Worm (Caenorhabditis elegans) whole organism, L4 larva: ENCODE data around the gene col-128.
A peak's percentile ranks its signal among the peaks of the same experiment; 100 is the strongest.

Experiments
- D1046.2 ChIP-seq: fragments of 200-800 bp; sonication (Bioruptor generic); IDR thresholded peaks from 2 replicates; pipeline ENCODE4 v1.3.6; 2022; ENCODE audit warnings: missing genetic modification characterization, missing compliant biosample characterization
- F10B5.3 ChIP-seq: sonication (generic microtip); optimal IDR thresholded peaks from 2 replicates; lab custom pipeline; 2016; ENCODE audit warnings: mild to moderate bottlenecking, missing genetic modification characterization, missing compliant biosample characterization
- T20F7.1 ChIP-seq: fragments of 200-800 bp; sonication (Bioruptor generic); optimal IDR thresholded peaks from 2 replicates; lab custom pipeline; 2018; ENCODE audit warnings: mild to moderate bottlenecking, missing genetic modification characterization, missing compliant biosample characterization
- Y48G9A.11 ChIP-seq: fragments of 200-800 bp; sonication (Bioruptor generic); IDR thresholded peaks from 2 replicates; pipeline ENCODE4 v1.3.6; 2022; ENCODE audit warnings: missing genetic modification reagents, missing genetic modification characterization, missing compliant biosample characterization
- Y5F2A.4 ChIP-seq: fragments of 200-800 bp; sonication (Bioruptor generic); optimal IDR thresholded peaks from 2 replicates; lab custom pipeline; 2018; ENCODE audit warnings: mild to moderate bottlenecking, missing genetic modification characterization, missing compliant biosample characterization
- aha-1 ChIP-seq: fragments of 150-350 bp; peaks from one replicate; lab custom pipeline; 2014; ENCODE audit warnings: missing biosample characterization, missing genetic modification characterization
- arid-1 ChIP-seq: fragments of 200-800 bp; sonication (Bioruptor generic); conservative IDR thresholded peaks from 2 replicates; pipeline ENCODE4 v1.3.6; 2022; ENCODE audit warnings: missing genetic modification reagents, missing genetic modification characterization, missing compliant biosample characterization
- attf-4 ChIP-seq: sonication (generic microtip); optimal IDR thresholded peaks from 3 replicates; lab custom pipeline; 2017; ENCODE audit warnings: missing biosample characterization, missing genetic modification characterization
- ceh-20 ChIP-seq: fragments of 200-800 bp; sonication (Bioruptor generic); IDR thresholded peaks from 2 replicates; pipeline ENCODE4 v1.3.6; 2022; ENCODE audit warnings: missing genetic modification reagents, missing genetic modification characterization, missing compliant biosample characterization
- ceh-62 ChIP-seq: sonication (generic microtip); optimal IDR thresholded peaks from 2 replicates; lab custom pipeline; 2017; ENCODE audit warnings: missing biosample characterization, missing genetic modification characterization
- ceh-82 ChIP-seq: sonication (generic microtip); optimal IDR thresholded peaks from 2 replicates; lab custom pipeline; 2017; ENCODE audit warnings: missing biosample characterization, missing genetic modification characterization
- ctbp-1 ChIP-seq: fragments of 200-800 bp; sonication (Bioruptor generic); IDR thresholded peaks from 2 replicates; pipeline ENCODE4 v1.3.6; 2022; ENCODE audit warnings: missing genetic modification reagents, missing genetic modification characterization, missing compliant biosample characterization
- daf-16 ChIP-seq, 3 experiments: sonication (generic microtip); optimal IDR thresholded peaks; 2 replicates each; lab custom pipeline; 2016 to 2017; ENCODE audit warnings: missing genetic modification characterization in 3 of 3, missing genetic modification reagents in 3 of 3, mild to moderate bottlenecking in 2 of 3, missing compliant biosample characterization in 2 of 3, missing biosample characterization in 1 of 3, moderate library complexity in 1 of 3
- dmd-6 ChIP-seq: fragments of 200-800 bp; sonication (Bioruptor generic); IDR thresholded peaks from 2 replicates; pipeline ENCODE4 v1.3.6; 2022; ENCODE audit warnings: missing genetic modification reagents, missing genetic modification characterization, missing compliant biosample characterization
- dmd-9 ChIP-seq: fragments of 200-800 bp; sonication (Bioruptor generic); IDR thresholded peaks from 2 replicates; pipeline ENCODE4 v1.3.6; 2022; ENCODE audit warnings: missing genetic modification reagents, missing genetic modification characterization, missing compliant biosample characterization
- dve-1 ChIP-seq: sonication (generic microtip); optimal IDR thresholded peaks from 2 replicates; lab custom pipeline; 2017; ENCODE audit warnings: antibody characterized with exemption, mild to moderate bottlenecking, missing genetic modification characterization, missing compliant biosample characterization; ENCODE audit not compliant: insufficient read depth
- egl-43 ChIP-seq: fragments of 200-800 bp; sonication (Bioruptor generic); IDR thresholded peaks from 2 replicates; pipeline ENCODE4 v1.3.6; 2022; ENCODE audit warnings: missing genetic modification reagents, missing genetic modification characterization, missing compliant biosample characterization
- hlh-11 ChIP-seq: fragments of 200-800 bp; sonication (Bioruptor generic); optimal IDR thresholded peaks from 2 replicates; lab custom pipeline; 2018; ENCODE audit warnings: mild to moderate bottlenecking, missing genetic modification characterization, missing compliant biosample characterization
- lim-7 ChIP-seq: fragments of 200-800 bp; sonication (Bioruptor generic); IDR thresholded peaks from 2 replicates; pipeline ENCODE4 v1.3.6; 2022; ENCODE audit warnings: missing genetic modification characterization, missing compliant biosample characterization
- lin-1 ChIP-seq: fragments of 200-800 bp; sonication (Bioruptor generic); IDR thresholded peaks from 2 replicates; pipeline ENCODE4 v1.3.6; 2022; ENCODE audit warnings: missing genetic modification reagents, missing genetic modification characterization, missing compliant biosample characterization
- lin-39 ChIP-seq: fragments of 150-350 bp; optimal IDR thresholded peaks from 2 replicates; lab custom pipeline; 2014; ENCODE audit warnings: missing biosample characterization, missing genetic modification reagents, missing genetic modification characterization
- madf-5 ChIP-seq, 2 experiments: fragments of 200-800 bp; sonication (Bioruptor generic); IDR thresholded peaks; 2 replicates each; pipeline ENCODE4 v1.3.6; 2022; ENCODE audit warnings: missing compliant biosample characterization in 2 of 2, missing genetic modification characterization in 2 of 2
- mdl-1 ChIP-seq, 2 experiments: fragments of 150-350 bp in 1 of 2; sonication (generic microtip) in 1 of 2; optimal IDR thresholded peaks; 2 replicates each; lab custom pipeline; 2014 to 2017; ENCODE audit warnings: missing biosample characterization in 2 of 2, missing genetic modification characterization in 2 of 2
- mes-2 ChIP-seq: sonication (generic microtip); optimal IDR thresholded peaks from 2 replicates; lab custom pipeline; 2016; ENCODE audit warnings: missing genotype, mild to moderate bottlenecking, missing genetic modification characterization, missing compliant biosample characterization; ENCODE audit not compliant: poor library complexity, severe bottlenecking
- mxl-2 ChIP-seq: fragments of 200-800 bp; sonication (Bioruptor generic); conservative IDR thresholded peaks from 2 replicates; pipeline ENCODE4 v1.3.6; 2022; ENCODE audit warnings: missing genetic modification reagents, missing genetic modification characterization, missing compliant biosample characterization
- nhr-111 ChIP-seq: fragments of 200-800 bp; sonication (Bioruptor generic); optimal IDR thresholded peaks from 2 replicates; lab custom pipeline; 2018; ENCODE audit warnings: mild to moderate bottlenecking, missing genetic modification characterization, missing compliant biosample characterization
- nhr-25 ChIP-seq: sonication (generic microtip); optimal IDR thresholded peaks from 2 replicates; lab custom pipeline; 2017; ENCODE audit warnings: missing genetic modification characterization, mild to moderate bottlenecking, missing compliant biosample characterization, antibody characterized with exemption, moderate library complexity, borderline replicate concordance; ENCODE audit not compliant: insufficient read depth
- nhr-28 ChIP-seq: fragments of 150-350 bp; optimal IDR thresholded peaks from 2 replicates; lab custom pipeline; 2014; ENCODE audit warnings: missing biosample characterization, missing genetic modification characterization
- nhr-41 ChIP-seq: fragments of 200-800 bp; sonication (Bioruptor generic); IDR thresholded peaks from 2 replicates; pipeline ENCODE4 v1.3.6; 2022; ENCODE audit warnings: missing genetic modification reagents, missing genetic modification characterization, missing compliant biosample characterization
- nhr-42 ChIP-seq: fragments of 200-800 bp; sonication (Bioruptor generic); IDR thresholded peaks from 2 replicates; pipeline ENCODE4 v1.3.6; 2022; ENCODE audit warnings: missing genetic modification characterization, missing compliant biosample characterization
- nhr-48 ChIP-seq: sonication (generic microtip); optimal IDR thresholded peaks from 2 replicates; lab custom pipeline; 2016; ENCODE audit warnings: mild to moderate bottlenecking, missing genetic modification characterization, missing compliant biosample characterization
- nhr-77 ChIP-seq: fragments of 150-350 bp; optimal IDR thresholded peaks from 2 replicates; lab custom pipeline; 2014; ENCODE audit warnings: missing biosample characterization, missing genetic modification characterization
- pha-4 ChIP-seq, 2 experiments: fragments of 150-350 bp in 1 of 2; fragments of 200-800 bp in 1 of 2; sonication (Bioruptor generic) in 1 of 2; IDR thresholded peaks in 1 of 2; optimal IDR thresholded peaks in 1 of 2; 2 replicates each; pipeline versions ENCODE4 v1.3.6 to Lab custom; 2014 to 2022; ENCODE audit warnings: missing genetic modification characterization in 2 of 2, missing genetic modification reagents in 2 of 2, missing biosample characterization in 1 of 2, missing compliant biosample characterization in 1 of 2
- rbr-2 ChIP-seq: sonication (generic microtip); optimal IDR thresholded peaks from 2 replicates; lab custom pipeline; 2016; ENCODE audit warnings: missing genotype, missing genetic modification characterization, missing compliant biosample characterization
- saeg-2 ChIP-seq: fragments of 200-800 bp; sonication (Bioruptor generic); IDR thresholded peaks from 2 replicates; pipeline ENCODE4 v1.3.6; 2022; ENCODE audit warnings: missing genetic modification reagents, missing genetic modification characterization, missing compliant biosample characterization
- sdz-12 ChIP-seq: fragments of 200-800 bp; sonication (Bioruptor generic); optimal IDR thresholded peaks from 2 replicates; lab custom pipeline; 2018; ENCODE audit warnings: mild to moderate bottlenecking, missing genetic modification characterization, missing compliant biosample characterization
- set-16 ChIP-seq: fragments of 200-800 bp; sonication (Bioruptor generic); IDR thresholded peaks from 2 replicates; pipeline ENCODE4 v1.3.6; 2022; ENCODE audit warnings: missing genetic modification reagents, missing genetic modification characterization, missing compliant biosample characterization
- snpc-1.2 ChIP-seq: fragments of 200-800 bp; sonication (Bioruptor generic); IDR thresholded peaks from 2 replicates; pipeline ENCODE4 v1.3.6; 2022; ENCODE audit warnings: missing genetic modification reagents, missing genetic modification characterization, missing compliant biosample characterization
- spr-1 ChIP-seq: sonication (generic microtip); optimal IDR thresholded peaks from 2 replicates; lab custom pipeline; 2016; ENCODE audit warnings: mild to moderate bottlenecking, missing genetic modification characterization, missing compliant biosample characterization
- spr-3 ChIP-seq: fragments of 200-800 bp; sonication (Bioruptor generic); optimal IDR thresholded peaks from 2 replicates; lab custom pipeline; 2018; ENCODE audit warnings: mild to moderate bottlenecking, missing genetic modification characterization, missing compliant biosample characterization
- unc-62 ChIP-seq, 3 experiments: fragments of 150-350 bp in 1 of 3; sonication (generic microtip); optimal IDR thresholded peaks in 2 of 3; peaks in 1 of 3; 1 replicate in 1 of 3; 2 replicates in 2 of 3; lab custom pipeline; 2014 to 2017; ENCODE audit warnings: missing biosample characterization in 3 of 3, missing genetic modification characterization in 3 of 3, missing genetic modification reagents in 3 of 3, missing genotype in 1 of 3
- ztf-7 ChIP-seq: fragments of 150-350 bp; optimal IDR thresholded peaks from 2 replicates; lab custom pipeline; 2014; ENCODE audit warnings: missing biosample characterization, missing genetic modification characterization

col-128 gene

DNA sequence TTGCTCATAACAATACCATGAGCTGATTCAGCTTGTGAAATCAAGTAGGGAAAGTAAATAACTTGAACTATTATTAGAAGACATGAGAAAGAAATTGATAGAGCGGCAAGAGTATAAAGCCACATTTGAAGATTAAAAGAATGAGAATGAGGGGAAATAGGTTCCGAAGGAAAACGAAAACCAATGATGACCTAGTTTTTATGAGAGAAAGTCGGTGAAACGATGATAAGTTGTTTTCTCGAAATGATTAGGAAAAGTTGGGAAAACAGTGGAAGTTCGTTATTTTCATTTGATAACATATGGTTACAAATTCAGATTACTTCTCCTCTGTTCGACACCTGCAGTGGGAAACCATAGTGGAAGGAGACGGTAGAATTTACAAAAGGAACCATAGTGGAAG, at the start of gene col-128:
col-128 (minus strand) TSS at position 148 of the 400 bp plus-strand sequence.
- TF ChIP-seq nhr-41 (GFP tag; lab: Robert Waterston, UW) = no peak
- no peak for TF ChIP-seq madf-5 (GFP tag; IDR thresholded peaks at IDR 0.05; lab: Robert Waterston, UW)
- TF ChIP-seq set-16 (GFP tag; lab: Robert Waterston, UW) = no peak
- TF ChIP-seq saeg-2 (GFP tag; lab: Robert Waterston, UW) = no peak
- no peak for TF ChIP-seq spr-3 (GFP tag; lab: Kevin White, UChicago)
- no peak for TF ChIP-seq snpc-1.2 (GFP tag; lab: Robert Waterston, UW)
- no peak for TF ChIP-seq nhr-28 (tag; lab: Kevin White, UChicago)
- TF ChIP-seq lin-39 (tag; lab: Kevin White, UChicago) = no peak
- no peak for TF ChIP-seq sdz-12
- TF ChIP-seq pha-4 (GFP tag; IDR thresholded peaks at IDR 0.05; lab: Robert Waterston, UW) = no peak
- TF ChIP-seq pha-4 (tag; optimal IDR thresholded peaks at IDR 0.05; lab: Kevin White, UChicago) = no peak

DNA sequence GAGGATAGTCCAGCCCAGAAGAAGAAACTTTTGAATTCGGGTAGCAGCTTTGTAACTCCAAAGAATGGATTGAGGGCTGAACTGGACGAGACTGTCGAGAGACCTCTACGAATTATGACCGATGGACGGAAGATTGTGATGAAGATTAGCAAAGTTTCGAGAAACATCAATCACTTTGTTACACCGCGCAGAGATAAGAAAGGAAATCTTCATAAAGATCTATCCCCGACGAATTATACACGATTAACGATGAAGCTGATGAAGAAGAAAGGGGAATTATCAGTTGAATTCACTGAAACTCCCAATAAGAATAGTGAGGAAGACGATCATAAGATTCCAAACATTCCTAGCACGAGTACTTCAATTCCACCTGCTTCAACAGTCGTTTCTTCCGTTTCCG, 48.0 kb upstream of the col-128 start:
- TF ChIP-seq Y48G9A.11 (GFP tag; lab: Robert Waterston, UW) = no peak
- TF ChIP-seq unc-62 (GFP tag; optimal IDR thresholded peaks at IDR 0.05 in 1 of 2; lab: Kevin White, UChicago) = peak in 1 of 2 experiments; percentile 98
- no peak for TF ChIP-seq unc-62 (tag; optimal IDR thresholded peaks at IDR 0.05; lab: Kevin White, UChicago)

DNA sequence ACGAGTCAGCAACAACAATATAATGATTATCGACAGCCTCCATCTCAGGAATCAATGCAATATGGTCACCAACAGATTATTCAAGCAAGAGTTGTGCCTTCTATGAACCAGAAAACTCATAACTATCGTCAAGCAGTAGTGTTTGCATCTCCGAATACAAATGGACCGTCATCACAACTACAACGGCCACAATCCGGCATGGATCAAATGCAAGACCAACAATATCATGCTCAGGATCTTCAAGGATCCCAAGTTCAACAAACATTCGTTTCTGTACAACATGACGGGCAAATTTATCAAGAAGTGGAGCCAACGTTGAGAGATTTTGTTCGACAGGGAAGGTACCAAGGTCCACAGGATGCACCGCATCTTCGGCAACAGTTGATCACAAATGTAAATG, 45.3 kb upstream of the col-128 start:
- TF ChIP-seq aha-1 (tag; lab: Kevin White, UChicago) = peak; percentile 92
- no peak for TF ChIP-seq Y5F2A.4 (GFP tag; lab: Kevin White, UChicago)

DNA sequence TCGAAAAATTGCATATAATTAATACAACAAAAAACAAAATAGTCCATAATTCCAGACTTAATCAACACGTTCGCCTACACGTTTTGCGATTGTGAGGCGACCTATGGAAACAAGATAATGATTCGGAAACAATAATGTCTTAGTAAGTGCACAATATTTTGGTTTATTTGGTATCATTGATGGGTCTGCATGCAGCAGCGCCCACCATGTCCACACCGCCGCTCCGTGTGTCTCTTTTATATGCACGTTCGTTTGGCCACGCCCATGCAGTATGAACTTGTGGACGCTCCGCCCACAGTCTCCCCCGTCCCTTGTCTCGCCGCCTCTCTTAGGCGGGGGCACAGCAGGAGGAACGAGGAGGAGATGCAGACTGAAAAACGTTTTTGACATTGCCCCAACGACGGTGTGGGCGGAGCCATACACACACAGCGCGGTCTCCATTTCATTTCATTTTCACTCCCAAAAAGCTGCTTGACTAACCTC, 42.5 kb upstream of the col-128 start, which contains the start of gene mig-38:
mig-38 (plus strand) TSS at position 54 of the 483 bp plus-strand sequence.
- TF ChIP-seq snpc-1.2 (GFP tag; lab: Robert Waterston, UW) = no peak
- peak; percentile 68 to 71 for TF ChIP-seq mdl-1 (tag; optimal IDR thresholded peaks at IDR 0.05; lab: Kevin White, UChicago)
- TF ChIP-seq dmd-9 (GFP tag; lab: Robert Waterston, UW) = 0 out of 2 replicates have a peak, but pooled peaks have one; percentile 10
- no peak for TF ChIP-seq nhr-42 (GFP tag; lab: Robert Waterston, UW)
- peak; percentile 8 for TF ChIP-seq dve-1 (tag; lab: Kevin White, UChicago)
- peak; percentile 47 for TF ChIP-seq mes-2
- no peak for TF ChIP-seq F10B5.3
- TF ChIP-seq ceh-20 (GFP tag; lab: Robert Waterston, UW) = peak; percentile 13; the same call in 1 of the 2 replicates
- TF ChIP-seq nhr-48 (tag; lab: Kevin White, UChicago) = peak; percentile 65
- TF ChIP-seq hlh-11 = peak; percentile 81
- no peak for TF ChIP-seq lim-7 (GFP tag; lab: Robert Waterston, UW)
- no peak for TF ChIP-seq ceh-62
- TF ChIP-seq nhr-111 = peak; percentile 7
- TF ChIP-seq attf-4 (tag; lab: Kevin White, UChicago) = no peak
- no peak for TF ChIP-seq ztf-7 (tag; lab: Kevin White, UChicago)
- peak; percentile 45 for TF ChIP-seq arid-1
- peak; percentile 39 for TF ChIP-seq dmd-6 (GFP tag; lab: Robert Waterston, UW)
- no peak for TF ChIP-seq nhr-25 (tag; lab: Kevin White, UChicago)
- TF ChIP-seq mxl-2 (GFP tag; lab: Robert Waterston, UW) = no peak
- TF ChIP-seq set-16 (GFP tag; lab: Robert Waterston, UW) = peak; percentile 79
- TF ChIP-seq ctbp-1 (GFP tag; lab: Robert Waterston, UW) = peak; percentile 12; the same call in 1 of the 2 replicates
- TF ChIP-seq egl-43 (GFP tag; lab: Robert Waterston, UW) = peak; percentile 74
- TF ChIP-seq T20F7.1 (GFP tag; lab: Kevin White, UChicago) = peak; percentile 65
- TF ChIP-seq aha-1 (tag; lab: Kevin White, UChicago) = peak; percentile 98
- TF ChIP-seq nhr-77 (tag; lab: Kevin White, UChicago) = peak; percentile 48
- TF ChIP-seq rbr-2 (tag; lab: Kevin White, UChicago) = peak; percentile 50
- TF ChIP-seq Y48G9A.11 (GFP tag; lab: Robert Waterston, UW) = no peak
- TF ChIP-seq sdz-12 = peak; percentile 65
- TF ChIP-seq ceh-82 (tag; lab: Kevin White, UChicago) = no peak
- no peak for TF ChIP-seq lin-1
- peak; percentile 8 for TF ChIP-seq spr-1 (tag; lab: Kevin White, UChicago)
- 0 out of 2 replicates have a peak, but pooled peaks have one; percentile 48 for TF ChIP-seq D1046.2 (GFP tag; lab: Robert Waterston, UW)
- TF ChIP-seq daf-16 (GFP tag; optimal IDR thresholded peaks at IDR 0.05; lab: Kevin White, UChicago) = peak; percentile 1 to 18
- TF ChIP-seq daf-16 (tag; optimal IDR thresholded peaks at IDR 0.05; lab: Kevin White, UChicago) = peak; percentile 55
